Worm (Caenorhabditis elegans): Measurements from ENCODE around the gene Y110A2AL.9.

ce11 chrII:2871816-2872215, 5.4 kb upstream of the Y110A2AL.9 start, which contains the start of gene Y110A2AL.10:
- TF ChIP-seq sea-1 (GFP tag; conservative IDR thresholded peaks at IDR 0.05): no peak
- no peak for TF ChIP-seq tbx-37 (GFP tag; conservative IDR thresholded peaks at IDR 0.05)
- no peak for TF ChIP-seq flt-1 (GFP tag; IDR thresholded peaks at IDR 0.05)
- no peak for TF ChIP-seq tra-4 (tag; optimal IDR thresholded peaks at IDR 0.05)
